Fruit fly (Drosophila melanogaster) Kc167 (cell line): ENCODE measurements around the gene CG34247.

Experiments
- Myc ChIP-seq: fragments of >200 bp; optimal IDR thresholded peaks from 2 replicates; lab custom pipeline; 2017; ENCODE audit warnings: missing external identifiers
- Sin3A ChIP-seq: fragments of >200 bp; optimal IDR thresholded peaks from 2 replicates; lab custom pipeline; 2018; ENCODE audit warnings: missing external identifiers
- h ChIP-seq: fragments of >200 bp; optimal IDR thresholded peaks from 3 replicates; lab custom pipeline; 2018; ENCODE audit warnings: missing external identifiers
- insv ChIP-seq: fragments of >200 bp; optimal IDR thresholded peaks from 3 replicates; lab custom pipeline; 2018; ENCODE audit warnings: missing external identifiers
- psq ChIP-seq: fragments of >200 bp; optimal IDR thresholded peaks from 2 replicates; lab custom pipeline; 2017; ENCODE audit warnings: missing external identifiers
- ttk ChIP-seq: sonication (Bioruptor generic); optimal IDR thresholded peaks from 2 replicates; lab custom pipeline; 2017; ENCODE audit warnings: missing external identifiers

Gene CG34247

dm6 chr3L:16261505-16261904 is at the start of gene CG34247:
Gene CG34247, minus strand, starts transcription at chr3L:16261605.
- TF ChIP-seq Sin3A, result no peak
- no peak for TF ChIP-seq psq (lab: Kevin White, UChicago)
- TF ChIP-seq h (lab: Kevin White, UChicago), result no peak
- TF ChIP-seq ttk, result no peak
- TF ChIP-seq insv (lab: Kevin White, UChicago), result no peak
- TF ChIP-seq Myc, result no peak

DNA sequence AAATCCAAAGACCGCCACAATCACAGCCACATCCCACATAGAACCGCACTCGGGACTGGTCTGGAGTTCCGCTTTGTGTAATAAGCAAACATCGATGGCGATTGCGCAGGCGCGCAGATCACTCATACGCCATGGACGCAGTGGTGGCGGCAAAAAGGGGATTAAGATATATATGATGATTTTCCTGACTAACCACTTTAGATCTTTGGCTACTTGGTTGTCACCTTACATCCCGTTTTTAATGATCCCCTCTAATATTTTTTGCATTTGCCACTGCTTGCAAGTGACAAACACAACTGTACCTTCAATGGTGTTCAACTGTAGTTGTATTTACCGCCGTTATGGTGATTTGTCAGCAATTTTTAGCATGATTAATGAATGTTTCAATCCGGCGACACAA is 48.6 kb upstream of the CG34247 start:
- TF ChIP-seq ttk (no peak), psq (lab: Kevin White, UChicago) (no peak), Sin3A (no peak), Myc (no peak), insv (lab: Kevin White, UChicago) (no peak), h (lab: Kevin White, UChicago) (no peak)

- TF ChIP-seq psq (lab: Kevin White, UChicago) (no peak), h (lab: Kevin White, UChicago) (no peak), Sin3A (no peak), ttk (no peak), insv (lab: Kevin White, UChicago) (no peak), Myc (no peak)
Observed at dm6 chr3L:16308380-16308779, 47.0 kb upstream of the CG34247 start, which contains the start of gene CG13042. Gene CG13042, minus strand, starts transcription at chr3L:16308480.

- TF ChIP-seq Sin3A (no peak), insv (lab: Kevin White, UChicago) (no peak), h (lab: Kevin White, UChicago) (no peak), ttk (no peak), Myc (no peak), psq (lab: Kevin White, UChicago) (no peak)
Observed at dm6 chr3L:16305820-16306650, 44.6 kb upstream of the CG34247 start, which contains the start of the genes CG13043 and CG13063. Gene CG13043, minus strand, starts transcription at chr3L:16305870. Gene CG13063, plus strand, starts transcription at chr3L:16306600.

- TF ChIP-seq psq (lab: Kevin White, UChicago) (no peak), Myc (no peak), ttk (no peak), Sin3A (no peak), h (lab: Kevin White, UChicago) (no peak), insv (lab: Kevin White, UChicago) (no peak)
Observed at dm6 chr3L:16303982-16304381, 42.6 kb upstream of the CG34247 start, which contains the start of gene CG43249. Gene CG43249, plus strand, starts transcription at chr3L:16304282.

- TF ChIP-seq ttk (no peak), Myc (no peak), insv (lab: Kevin White, UChicago) (no peak), psq (lab: Kevin White, UChicago) (no peak), h (lab: Kevin White, UChicago) (no peak), Sin3A (no peak)
Observed at dm6 chr3L:16303078-16303477, 41.7 kb upstream of the CG34247 start, which contains the start of gene CG13044. Gene CG13044, minus strand, starts transcription at chr3L:16303178.

DNA sequence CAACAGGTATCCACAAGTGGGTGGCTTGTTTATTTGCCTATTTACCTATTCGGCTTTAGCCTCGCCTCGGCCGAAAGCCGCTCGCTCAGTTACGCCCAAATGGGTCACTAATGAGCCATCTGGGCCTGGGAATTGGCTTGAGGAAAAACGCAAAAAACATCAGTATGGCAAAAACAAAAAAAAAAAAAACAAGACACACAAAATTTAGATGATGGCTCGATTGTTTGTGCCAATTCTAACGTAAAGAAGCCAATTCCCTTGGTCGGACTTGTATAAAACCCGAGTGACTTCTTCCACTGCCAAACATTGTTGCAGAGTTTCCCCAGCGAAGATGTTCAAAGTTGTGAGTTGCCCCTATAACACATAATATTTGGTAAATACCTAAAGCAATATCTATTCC is 39.7 kb upstream of the CG34247 start, which contains the start of gene CG4982:
TSS of gene CG4982 (plus strand) at position 301 of the 400 bp plus-strand sequence.
- TF ChIP-seq h (lab: Kevin White, UChicago) (no peak), Myc (no peak)

DNA sequence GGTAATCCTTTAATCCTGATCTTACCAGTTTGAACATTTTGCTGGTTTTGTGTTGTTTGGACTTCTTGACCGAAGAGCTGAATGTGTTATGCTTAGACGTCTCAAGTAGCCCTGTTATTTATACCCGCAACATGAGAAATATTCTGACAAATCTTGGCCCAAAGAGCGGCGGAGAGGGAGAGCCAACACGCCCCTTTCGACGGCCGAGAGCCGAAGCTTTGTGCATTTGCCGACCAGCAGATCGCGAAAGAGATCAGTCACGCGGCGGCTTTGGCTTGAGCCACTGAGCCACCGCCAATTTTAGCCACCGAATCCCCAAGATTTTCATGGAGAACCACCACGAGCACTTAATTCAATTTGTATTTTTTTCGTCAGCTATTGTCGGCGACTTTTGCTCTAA is 34.0 kb upstream of the CG34247 start, which contains the start of gene CG4962:
TSS of gene CG4962 (minus strand) at position 101 of the 400 bp plus-strand sequence.
- TF ChIP-seq Myc (no peak), ttk (no peak), Sin3A (no peak), psq (lab: Kevin White, UChicago) (no peak), h (lab: Kevin White, UChicago) (no peak), insv (lab: Kevin White, UChicago) (no peak)

DNA sequence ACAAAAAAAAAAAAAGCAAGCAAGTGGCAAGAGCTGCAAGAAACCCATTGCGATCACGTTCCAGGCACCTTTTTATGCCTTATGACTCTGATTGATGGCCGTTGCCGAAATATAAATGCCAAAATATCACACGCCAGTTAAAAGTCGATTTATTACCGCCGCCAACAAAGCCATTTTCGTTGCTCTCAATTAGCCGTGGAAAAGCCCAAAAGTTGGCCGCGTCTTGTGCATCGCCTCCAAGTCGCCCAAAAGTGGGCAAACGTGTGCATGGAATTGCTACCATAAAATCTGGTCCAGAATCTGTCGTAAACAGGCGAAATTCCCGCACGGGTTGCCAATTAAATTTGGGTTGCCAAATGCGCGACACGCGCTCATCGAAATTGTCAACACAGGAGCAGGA is 30.3 kb upstream of the CG34247 start:
- no peak for TF ChIP-seq Sin3A
- TF ChIP-seq psq (lab: Kevin White, UChicago), result no peak
- TF ChIP-seq ttk, result no peak
- TF ChIP-seq h (lab: Kevin White, UChicago), result no peak
- TF ChIP-seq insv (lab: Kevin White, UChicago), result no peak
- TF ChIP-seq Myc, result no peak

DNA sequence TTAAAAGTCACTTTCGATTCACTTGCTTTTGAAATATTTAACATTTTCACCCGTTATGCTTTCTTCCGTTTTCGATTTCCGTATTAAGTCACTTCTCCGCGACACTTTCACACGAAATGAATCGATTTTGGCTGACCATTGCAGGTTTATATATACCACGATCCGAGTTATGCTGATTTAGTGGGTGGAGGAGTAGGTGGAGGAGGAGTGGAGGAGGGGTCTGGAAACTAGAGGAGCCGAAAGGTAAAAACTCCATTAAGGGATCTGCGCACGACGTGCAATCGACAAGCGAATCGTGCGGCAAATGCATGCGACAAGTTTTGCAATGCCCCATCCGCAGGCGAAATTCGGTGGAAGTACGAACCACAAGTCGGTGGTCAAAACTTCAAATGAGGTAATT is 29.4 kb upstream of the CG34247 start, which contains the start of gene CG13045:
TSS of gene CG13045 (minus strand) at position 101 of the 400 bp plus-strand sequence.
- TF ChIP-seq Sin3A, result no peak
- TF ChIP-seq h (lab: Kevin White, UChicago), result no peak
- no peak for TF ChIP-seq insv (lab: Kevin White, UChicago)
- TF ChIP-seq psq (lab: Kevin White, UChicago), result no peak
- no peak for TF ChIP-seq Myc
- TF ChIP-seq ttk, result no peak

- TF ChIP-seq Myc, result no peak
- no peak for TF ChIP-seq insv (lab: Kevin White, UChicago)
- no peak for TF ChIP-seq Sin3A
- TF ChIP-seq psq (lab: Kevin White, UChicago), result no peak
- TF ChIP-seq h (lab: Kevin White, UChicago), result no peak
- no peak for TF ChIP-seq ttk
Observed at dm6 chr3L:16289067-16289466, 27.7 kb upstream of the CG34247 start.

- TF ChIP-seq ttk, result no peak
- no peak for TF ChIP-seq h (lab: Kevin White, UChicago)
- no peak for TF ChIP-seq Myc
- no peak for TF ChIP-seq psq (lab: Kevin White, UChicago)
- no peak for TF ChIP-seq Sin3A
- no peak for TF ChIP-seq insv (lab: Kevin White, UChicago)
Observed at dm6 chr3L:16288322-16288721, 26.9 kb upstream of the CG34247 start, which contains the start of gene CG13046. Gene CG13046, minus strand, starts transcription at chr3L:16288422.
